Worm (Caenorhabditis elegans) whole organism, young adult: ENCODE results near the gene lido-8.

Source experiments
- B0019.2 ChIP-seq: fragments of 200-800 bp; sonication (Bioruptor generic); conservative IDR thresholded peaks from 2 replicates; pipeline ENCODE4 v1.3.6; 2022; ENCODE audit warnings: missing genetic modification reagents, missing genetic modification characterization, missing compliant biosample characterization
- B0336.3 ChIP-seq: fragments of 200-800 bp; sonication (Bioruptor generic); IDR thresholded peaks from 2 replicates; pipeline ENCODE4 v1.3.6; 2022; ENCODE audit warnings: missing genetic modification characterization, missing compliant biosample characterization
- F22D6.2 ChIP-seq: sonication (generic microtip); optimal IDR thresholded peaks from 2 replicates; lab custom pipeline; 2016; ENCODE audit warnings: mild to moderate bottlenecking, missing genetic modification characterization, missing compliant biosample characterization
- F33H1.4 ChIP-seq: fragments of 200-800 bp; sonication (Bioruptor generic); IDR thresholded peaks from 2 replicates; pipeline ENCODE4 v1.3.6; 2022; ENCODE audit warnings: missing genetic modification reagents, missing genetic modification characterization, missing compliant biosample characterization
- F37B4.10 ChIP-seq: fragments of 200-800 bp; sonication (Bioruptor generic); IDR thresholded peaks from 2 replicates; pipeline ENCODE4 v1.3.6; 2022; ENCODE audit warnings: missing genetic modification characterization, missing compliant biosample characterization
- F39B2.1 ChIP-seq: fragments of 200-800 bp; sonication (Bioruptor generic); IDR thresholded peaks from 2 replicates; pipeline ENCODE4 v1.3.6; 2022; ENCODE audit warnings: missing genetic modification reagents, missing genetic modification characterization, missing compliant biosample characterization
- F49E8.2 ChIP-seq: sonication (generic microtip); optimal IDR thresholded peaks from 3 replicates; lab custom pipeline; 2017; ENCODE audit warnings: missing genetic modification characterization, mild to moderate bottlenecking, missing compliant biosample characterization, antibody characterized with exemption, moderate library complexity; ENCODE audit not compliant: insufficient read depth
- F55B11.4 ChIP-seq: sonication (generic microtip); optimal IDR thresholded peaks from 2 replicates; lab custom pipeline; 2016; ENCODE audit warnings: missing compliant biosample characterization, missing genetic modification characterization, borderline replicate concordance; ENCODE audit not compliant: insufficient read depth
- F57C9.4 ChIP-seq: sonication (generic microtip); optimal IDR thresholded peaks from 2 replicates; lab custom pipeline; 2017; ENCODE audit warnings: mild to moderate bottlenecking, missing genetic modification characterization, missing compliant biosample characterization
- K11D2.4 ChIP-seq: fragments of 200-800 bp; sonication (Bioruptor generic); IDR thresholded peaks from 2 replicates; pipeline ENCODE4 v1.3.6; 2022; ENCODE audit warnings: missing genetic modification reagents, missing genetic modification characterization, missing compliant biosample characterization
- T26A5.8 ChIP-seq: sonication (generic microtip); optimal IDR thresholded peaks from 2 replicates; lab custom pipeline; 2016; ENCODE audit warnings: missing genetic modification characterization, missing compliant biosample characterization
- Y53G8AR.9 ChIP-seq: fragments of 200-800 bp; sonication (Bioruptor generic); conservative IDR thresholded peaks from 2 replicates; pipeline ENCODE4 v1.3.6; 2022; ENCODE audit warnings: missing genetic modification reagents, missing genetic modification characterization, missing compliant biosample characterization
- Y56A3A.18 ChIP-seq: fragments of 200-800 bp; sonication (Bioruptor generic); IDR thresholded peaks from 2 replicates; pipeline ENCODE4 v1.3.6; 2022; ENCODE audit warnings: missing genetic modification reagents, missing genetic modification characterization, missing compliant biosample characterization
- ZK185.1 ChIP-seq: sonication (generic microtip); optimal IDR thresholded peaks from 2 replicates; lab custom pipeline; 2016; ENCODE audit warnings: mild to moderate bottlenecking, missing genetic modification characterization, missing compliant biosample characterization; ENCODE audit not compliant: poor library complexity, severe bottlenecking
- ama-1 ChIP-seq, 3 experiments: fragments of 150-350 bp in 1 of 3; sonication (generic microtip) in 2 of 3; optimal IDR thresholded peaks; 2 replicates each; lab custom pipeline; 2014 to 2018; ENCODE audit warnings: missing biosample characterization in 2 of 3, missing genetic modification characterization in 2 of 3, missing genetic modification reagents in 2 of 3
- aptf-2 ChIP-seq: fragments of 200-800 bp; sonication (Bioruptor generic); conservative IDR thresholded peaks from 2 replicates; pipeline ENCODE4 v1.3.6; 2022; ENCODE audit warnings: missing genetic modification reagents, missing genetic modification characterization, missing compliant biosample characterization
- attf-5 ChIP-seq: fragments of 200-800 bp; sonication (Bioruptor generic); optimal IDR thresholded peaks from 2 replicates; lab custom pipeline; 2018; ENCODE audit warnings: mild to moderate bottlenecking, missing genetic modification characterization, missing compliant biosample characterization
- ccch-3 ChIP-seq: fragments of 200-800 bp; sonication (Bioruptor generic); optimal IDR thresholded peaks from 2 replicates; lab custom pipeline; 2018; ENCODE audit warnings: mild to moderate bottlenecking, missing genetic modification characterization, missing compliant biosample characterization
- ceh-79 ChIP-seq: sonication (generic microtip); optimal IDR thresholded peaks from 2 replicates; lab custom pipeline; 2017; ENCODE audit warnings: mild to moderate bottlenecking, missing genetic modification characterization, missing compliant biosample characterization
- die-1 ChIP-seq: sonication (generic microtip); optimal IDR thresholded peaks from 2 replicates; lab custom pipeline; 2016; ENCODE audit warnings: missing genotype, mild to moderate bottlenecking, missing genetic modification characterization, missing compliant biosample characterization
- egl-44 ChIP-seq: fragments of 200-800 bp; sonication (Bioruptor generic); IDR thresholded peaks from 2 replicates; pipeline ENCODE4 v1.3.6; 2022; ENCODE audit warnings: missing genetic modification reagents, missing genetic modification characterization, missing compliant biosample characterization
- egrh-3 ChIP-seq: fragments of 200-800 bp; sonication (Bioruptor generic); IDR thresholded peaks from 2 replicates; pipeline ENCODE4 v1.3.6; 2022; ENCODE audit warnings: missing genetic modification reagents, missing genetic modification characterization, missing compliant biosample characterization
- fkh-3 ChIP-seq: sonication (generic microtip); optimal IDR thresholded peaks from 2 replicates; lab custom pipeline; 2016; ENCODE audit warnings: mild to moderate bottlenecking, missing genetic modification characterization, missing compliant biosample characterization
- hlh-12 ChIP-seq: sonication (generic microtip); optimal IDR thresholded peaks from 2 replicates; lab custom pipeline; 2016; ENCODE audit warnings: missing genetic modification characterization, missing compliant biosample characterization
- hmg-1.2 ChIP-seq: fragments of 200-800 bp; sonication (Bioruptor generic); IDR thresholded peaks from 2 replicates; pipeline ENCODE4 v1.3.6; 2022; ENCODE audit warnings: missing genetic modification reagents, missing genetic modification characterization, missing compliant biosample characterization
- hmg-20 ChIP-seq: fragments of 200-800 bp; sonication (Bioruptor generic); IDR thresholded peaks from 2 replicates; pipeline ENCODE4 v1.3.6; 2022; ENCODE audit warnings: missing genetic modification reagents, missing genetic modification characterization, missing compliant biosample characterization
- let-526 ChIP-seq: fragments of 200-800 bp; sonication (Bioruptor generic); IDR thresholded peaks from 2 replicates; pipeline ENCODE4 v1.3.6; 2022; ENCODE audit warnings: missing genetic modification reagents, missing genetic modification characterization, missing compliant biosample characterization
- lin-40 ChIP-seq: sonication (generic microtip); optimal IDR thresholded peaks from 2 replicates; lab custom pipeline; 2016; ENCODE audit warnings: missing genetic modification characterization, mild to moderate bottlenecking, missing compliant biosample characterization, missing genotype, missing genetic modification reagents
- madf-3 ChIP-seq: fragments of 200-800 bp; sonication (Bioruptor generic); IDR thresholded peaks from 2 replicates; pipeline ENCODE4 v1.3.6; 2022; ENCODE audit warnings: missing genetic modification reagents, missing genetic modification characterization, missing compliant biosample characterization
- mcd-1 ChIP-seq: fragments of 200-800 bp; sonication (Bioruptor generic); IDR thresholded peaks from 2 replicates; pipeline ENCODE4 v1.3.6; 2022; ENCODE audit warnings: missing genetic modification reagents, missing genetic modification characterization, missing compliant biosample characterization
- mxl-1 ChIP-seq: sonication (generic microtip); optimal IDR thresholded peaks from 2 replicates; lab custom pipeline; 2016; ENCODE audit warnings: missing genetic modification characterization, missing compliant biosample characterization
- nfya-1 ChIP-seq: sonication (generic microtip); optimal IDR thresholded peaks from 2 replicates; lab custom pipeline; 2017; ENCODE audit warnings: antibody characterized with exemption, missing compliant biosample characterization, missing genetic modification characterization, borderline replicate concordance; ENCODE audit not compliant: insufficient read depth
- nfya-2 ChIP-seq: fragments of 200-800 bp; sonication (Bioruptor generic); IDR thresholded peaks from 2 replicates; pipeline ENCODE4 v1.3.6; 2022; ENCODE audit warnings: missing genetic modification reagents, missing genetic modification characterization, missing compliant biosample characterization
- nfyb-1 ChIP-seq: fragments of 200-800 bp; sonication (Bioruptor generic); IDR thresholded peaks from 2 replicates; pipeline ENCODE4 v1.3.6; 2022; ENCODE audit warnings: missing genetic modification reagents, missing genetic modification characterization, missing compliant biosample characterization
- nhr-179 ChIP-seq: sonication (generic microtip); optimal IDR thresholded peaks from 2 replicates; lab custom pipeline; 2016; ENCODE audit warnings: mild to moderate bottlenecking, missing genetic modification characterization, missing compliant biosample characterization
- nhr-27 ChIP-seq: fragments of 200-800 bp; sonication (Bioruptor generic); optimal IDR thresholded peaks from 2 replicates; lab custom pipeline; 2018; ENCODE audit warnings: mild to moderate bottlenecking, missing genetic modification characterization, moderate library complexity, missing compliant biosample characterization
- nhr-80 ChIP-seq: sonication (generic microtip); optimal IDR thresholded peaks from 2 replicates; lab custom pipeline; 2016; ENCODE audit warnings: missing genetic modification characterization, missing compliant biosample characterization
- pha-4 ChIP-seq: fragments of 150-350 bp; sonication (generic microtip); optimal IDR thresholded peaks from 2 replicates; lab custom pipeline; 2014; ENCODE audit warnings: missing biosample characterization, missing genetic modification reagents, missing genetic modification characterization
- rpc-1 ChIP-seq, 2 experiments: fragments of 150-350 bp in 1 of 2; sonication (generic microtip) in 1 of 2; optimal IDR thresholded peaks; 2 replicates each; lab custom pipeline; 2014 to 2018; ENCODE audit warnings: missing biosample characterization in 1 of 2, missing genetic modification characterization in 1 of 2, missing genetic modification reagents in 1 of 2, missing genotype in 1 of 2
- sdz-38 ChIP-seq: sonication (generic microtip); optimal IDR thresholded peaks from 2 replicates; lab custom pipeline; 2016; ENCODE audit warnings: missing genotype, missing genetic modification characterization, missing compliant biosample characterization
- snpc-1.3 ChIP-seq: sonication (generic microtip); optimal IDR thresholded peaks from 2 replicates; lab custom pipeline; 2017; ENCODE audit warnings: missing genetic modification characterization, mild to moderate bottlenecking, missing compliant biosample characterization, antibody characterized with exemption, moderate library complexity, missing genotype, missing genetic modification reagents; ENCODE audit not compliant: insufficient read depth
- snpc-3.4 ChIP-seq: sonication (generic microtip); optimal IDR thresholded peaks from 2 replicates; lab custom pipeline; 2017; ENCODE audit warnings: missing genetic modification characterization, mild to moderate bottlenecking, missing compliant biosample characterization, antibody characterized with exemption, moderate library complexity, missing genotype, missing genetic modification reagents
- unc-130 ChIP-seq: sonication (generic microtip); optimal IDR thresholded peaks from 2 replicates; lab custom pipeline; 2016; ENCODE audit warnings: missing genetic modification reagents, missing genetic modification characterization, missing compliant biosample characterization
- unc-62 ChIP-seq: fragments of 150-350 bp; optimal IDR thresholded peaks from 2 replicates; lab custom pipeline; 2014; ENCODE audit warnings: missing biosample characterization, missing genetic modification reagents, missing genetic modification characterization
- xnd-1 ChIP-seq: sonication (generic microtip); optimal IDR thresholded peaks from 2 replicates; lab custom pipeline; 2016; ENCODE audit warnings: missing genotype, missing genetic modification reagents, missing genetic modification characterization, missing compliant biosample characterization
- zim-3 ChIP-seq: sonication (generic microtip); optimal IDR thresholded peaks from 2 replicates; lab custom pipeline; 2017; ENCODE audit warnings: mild to moderate bottlenecking, missing genetic modification characterization, moderate library complexity, missing compliant biosample characterization
- ztf-22 ChIP-seq: fragments of 200-800 bp; sonication (Bioruptor generic); optimal IDR thresholded peaks from 2 replicates; lab custom pipeline; 2018; ENCODE audit warnings: mild to moderate bottlenecking, missing genetic modification characterization, moderate library complexity, missing compliant biosample characterization
- ztf-26 ChIP-seq: sonication (generic microtip); optimal IDR thresholded peaks from 2 replicates; lab custom pipeline; 2017; ENCODE audit warnings: missing genetic modification characterization, missing compliant biosample characterization

Gene lido-8

DNA sequence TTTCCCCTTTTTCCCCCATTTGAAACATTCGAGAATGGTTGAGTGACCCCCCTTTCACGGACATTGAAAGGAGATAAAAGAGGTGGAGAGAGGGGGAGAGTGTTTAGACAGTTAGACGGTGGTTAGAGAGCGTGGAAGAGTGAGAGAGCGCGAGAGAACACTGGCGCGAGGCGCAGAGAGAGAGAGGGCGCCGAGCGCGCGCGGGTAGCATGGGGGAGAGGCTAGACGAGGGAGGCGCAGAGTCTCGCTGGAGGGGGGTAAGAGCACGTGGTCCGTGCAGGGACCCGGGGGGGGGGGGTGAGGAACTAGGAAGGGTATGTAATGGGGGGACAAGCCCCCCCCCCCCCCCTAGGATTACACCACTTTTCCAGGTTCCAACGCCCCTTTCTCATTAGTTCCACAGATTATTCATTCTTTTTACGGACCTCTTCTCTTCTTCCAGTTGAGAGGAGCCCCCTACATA lies 22.9 kb upstream of the lido-8 start (continued):
- TF ChIP-seq ama-1 (optimal IDR thresholded peaks at IDR 0.05; lab: Kevin White, UChicago), result no peak
- no peak for TF ChIP-seq ama-1 (GFP tag; optimal IDR thresholded peaks at IDR 0.05; lab: Kevin White, UChicago)
- 0 out of 2 replicates have a peak, but pooled peaks have one; percentile 27 for TF ChIP-seq F37B4.10 (GFP tag; lab: Robert Waterston, UW)
- peak; percentile 97 for TF ChIP-seq ztf-26
- TF ChIP-seq F39B2.1, result no peak
- peak; percentile 97 for TF ChIP-seq B0336.3
- TF ChIP-seq let-526 (GFP tag; lab: Robert Waterston, UW), result peak; percentile 92
- no peak for TF ChIP-seq F55B11.4 (tag; lab: Kevin White, UChicago)
- peak; percentile 74 for TF ChIP-seq attf-5 (GFP tag; lab: Kevin White, UChicago)
- TF ChIP-seq hlh-12 (tag; lab: Kevin White, UChicago), result no peak
- no peak for TF ChIP-seq mxl-1 (tag; lab: Kevin White, UChicago)
- TF ChIP-seq K11D2.4 (GFP tag; lab: Robert Waterston, UW), result peak; percentile 97
- TF ChIP-seq T26A5.8 (tag; lab: Kevin White, UChicago), result no peak
- TF ChIP-seq egl-44 (GFP tag; lab: Robert Waterston, UW), result peak; percentile 95
- peak; percentile 85 for TF ChIP-seq Y53G8AR.9 (GFP tag; lab: Robert Waterston, UW)
- TF ChIP-seq hmg-20, result peak; percentile 54; the same call in 1 of the 2 replicates
- TF ChIP-seq unc-130 (GFP tag; lab: Kevin White, UChicago), result no peak
- no peak for TF ChIP-seq B0019.2
- TF ChIP-seq ztf-22 (GFP tag; lab: Kevin White, UChicago), result peak; percentile 94
- TF ChIP-seq sdz-38 (tag; lab: Kevin White, UChicago), result no peak
- TF ChIP-seq nhr-27 (tag; lab: Kevin White, UChicago), result no peak
- no peak for TF ChIP-seq snpc-3.4 (tag; lab: Kevin White, UChicago)
- peak; percentile 23 for TF ChIP-seq nhr-80 (tag; lab: Kevin White, UChicago)
- TF ChIP-seq hmg-1.2 (GFP tag; lab: Robert Waterston, UW), result peak; percentile 99
- TF ChIP-seq F49E8.2 (tag; lab: Kevin White, UChicago), result no peak
- no peak for TF ChIP-seq nhr-179
- no peak for TF ChIP-seq unc-62 (GFP tag; lab: Kevin White, UChicago)
- peak; percentile 44; the same call in 1 of the 2 replicates for TF ChIP-seq Y56A3A.18 (GFP tag; lab: Robert Waterston, UW)
- peak; percentile 73 for TF ChIP-seq F57C9.4 (tag; lab: Kevin White, UChicago)
- TF ChIP-seq rpc-1 (optimal IDR thresholded peaks at IDR 0.05; lab: Kevin White, UChicago), result no peak
- no peak for TF ChIP-seq rpc-1 (tag; optimal IDR thresholded peaks at IDR 0.05; lab: Kevin White, UChicago)
- peak; percentile 46 for TF ChIP-seq F22D6.2 (tag; lab: Kevin White, UChicago)
- peak; percentile 88 for TF ChIP-seq pha-4 (tag; lab: Kevin White, UChicago)
- TF ChIP-seq nfya-2 (GFP tag; lab: Robert Waterston, UW), result no peak
- peak; percentile 97 for TF ChIP-seq nfyb-1 (GFP tag; lab: Robert Waterston, UW)
- TF ChIP-seq fkh-3, result no peak
- TF ChIP-seq xnd-1, result no peak
- TF ChIP-seq madf-3 (GFP tag; lab: Robert Waterston, UW), result peak; percentile 83; the same call in 1 of the 2 replicates
- TF ChIP-seq ceh-79 (tag; lab: Kevin White, UChicago), result peak; percentile 35
- TF ChIP-seq snpc-1.3 (tag; lab: Kevin White, UChicago), result no peak
- TF ChIP-seq mcd-1 (GFP tag; lab: Robert Waterston, UW), result peak; percentile 95
- no peak for TF ChIP-seq nfya-1
- peak; percentile 54 for TF ChIP-seq zim-3
- no peak for TF ChIP-seq die-1
- TF ChIP-seq ccch-3 (GFP tag; lab: Kevin White, UChicago), result no peak
- 0 out of 2 replicates have a peak, but pooled peaks have one; percentile 50 for TF ChIP-seq aptf-2
- TF ChIP-seq egrh-3 (GFP tag; lab: Robert Waterston, UW), result peak; percentile 100
- no peak; the same call in 1 of the 2 replicates for TF ChIP-seq F33H1.4 (GFP tag; lab: Robert Waterston, UW)
- TF ChIP-seq lin-40 (tag; lab: Kevin White, UChicago), result peak; percentile 92
- peak; percentile 68 for TF ChIP-seq ZK185.1 (tag; lab: Kevin White, UChicago)
